Worm (Caenorhabditis elegans): ENCODE measurements around the gene C49H3.16.

Gene C49H3.16

DNA sequence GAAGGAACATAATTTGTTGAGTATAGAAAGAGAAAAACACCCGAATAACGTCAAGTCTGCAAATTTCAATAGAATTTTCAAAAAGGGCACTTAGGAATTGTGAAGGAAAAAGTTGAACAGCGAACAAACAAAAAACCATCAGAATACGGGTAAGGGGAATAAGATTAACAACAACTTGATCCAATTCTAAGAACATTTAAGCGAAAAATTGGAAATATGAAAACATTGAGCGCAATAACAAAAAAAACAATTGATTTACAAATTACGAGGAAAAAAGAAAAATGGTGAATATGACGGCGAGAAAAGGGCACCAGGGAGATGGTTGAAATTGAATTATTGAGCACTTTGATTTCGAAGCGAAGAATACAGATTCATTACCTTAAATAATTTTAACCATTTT, 3.3 kb upstream of the C49H3.16 start:
- TF ChIP-seq unc-39 (tag; optimal IDR thresholded peaks at IDR 0.05) (no peak), unc-62 (GFP tag; optimal IDR thresholded peaks at IDR 0.05) (no peak), nhr-76 (tag; optimal IDR thresholded peaks at IDR 0.05) (no peak), lin-13 (tag; optimal IDR thresholded peaks at IDR 0.05) (no peak), snpc-4 (tag; optimal IDR thresholded peaks at IDR 0.05) (no peak), nhr-28 (tag; optimal IDR thresholded peaks at IDR 0.05) (no peak), sptf-1 (tag; optimal IDR thresholded peaks at IDR 0.05) (no peak), hlh-1 (tag; optimal IDR thresholded peaks at IDR 0.05) (no peak), nhr-237 (tag; optimal IDR thresholded peaks at IDR 0.05) (no peak), ces-1 (GFP tag; optimal IDR thresholded peaks at IDR 0.05) (no peak), ham-2 (GFP tag; optimal IDR thresholded peaks at IDR 0.05) (no peak), mep-1 (tag; optimal IDR thresholded peaks at IDR 0.05) (no peak), cnd-1 (tag; optimal IDR thresholded peaks at IDR 0.05) (no peak), ceh-39 (tag; optimal IDR thresholded peaks at IDR 0.05) (no peak), mls-2 (tag; optimal IDR thresholded peaks at IDR 0.05) (no peak)

- TF ChIP-seq mab-5 (tag; optimal IDR thresholded peaks at IDR 0.05) (no peak), lin-13 (tag; optimal IDR thresholded peaks at IDR 0.05) (no peak), ztf-11 (tag; optimal IDR thresholded peaks at IDR 0.05) (no peak), ceh-43 (GFP tag; optimal IDR thresholded peaks at IDR 0.05) (no peak)
Observed at ce11 chrIV:7917881-7918280, 2.3 kb upstream of the C49H3.16 start.

DNA sequence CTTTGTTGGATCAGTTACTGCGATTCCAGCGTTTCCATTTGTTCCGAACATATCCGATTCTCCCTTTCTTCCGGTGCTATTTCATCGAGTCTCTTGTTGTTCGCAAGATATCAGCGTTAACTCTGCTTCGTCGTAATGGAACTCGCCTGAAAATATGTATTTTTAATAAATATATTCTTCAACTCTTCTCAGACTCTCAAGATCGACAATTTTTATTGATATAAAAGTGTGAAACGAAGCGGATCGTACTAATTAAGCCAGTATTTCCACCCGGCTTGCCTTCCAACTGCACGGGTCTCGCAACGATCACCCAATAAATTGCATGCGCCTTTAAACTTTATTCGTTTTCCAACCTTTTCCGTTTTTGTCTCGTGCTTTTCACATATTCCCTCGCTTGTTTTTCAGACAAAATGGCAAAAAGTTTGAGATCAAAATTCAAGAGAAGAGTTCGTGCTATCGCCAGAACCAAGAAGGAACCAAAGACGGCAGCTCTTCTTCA, 3.8 kb downstream of the C49H3.16 start, which contains the start of the genes xpo-3 and C49H3.3:
Gene xpo-3 (minus strand): TSS at position 51 of the 499 bp plus-strand sequence.
Gene C49H3.3 (plus strand): TSS at position 369 of the 499 bp plus-strand sequence.
- TF ChIP-seq mab-5 (tag; optimal IDR thresholded peaks at IDR 0.05): no peak
- TF ChIP-seq nhr-2 (tag; optimal IDR thresholded peaks at IDR 0.05): no peak
- no peak for TF ChIP-seq lin-32 (GFP tag; optimal IDR thresholded peaks at IDR 0.05)
- TF ChIP-seq ceh-83 (GFP tag; optimal IDR thresholded peaks at IDR 0.05): no peak
- peak; percentile 68 for TF ChIP-seq ces-1 (GFP tag; optimal IDR thresholded peaks at IDR 0.05)
- TF ChIP-seq nhr-76 (tag; optimal IDR thresholded peaks at IDR 0.05): no peak
- TF ChIP-seq ztf-11 (tag; optimal IDR thresholded peaks at IDR 0.05): no peak
- no peak for TF ChIP-seq sptf-1 (tag; optimal IDR thresholded peaks at IDR 0.05)
- TF ChIP-seq mls-2 (tag; optimal IDR thresholded peaks at IDR 0.05): no peak
- no peak for TF ChIP-seq unc-120 (tag; optimal IDR thresholded peaks at IDR 0.05; ENCODE audit: poor library complexity, severe bottlenecking)
- TF ChIP-seq ham-2 (GFP tag; optimal IDR thresholded peaks at IDR 0.05): peak; percentile 55
- no peak for TF ChIP-seq tbx-8 (GFP tag; optimal IDR thresholded peaks at IDR 0.05)
- no peak for TF ChIP-seq M03D4.4 (tag; optimal IDR thresholded peaks at IDR 0.05)
- TF ChIP-seq nhr-28 (tag; optimal IDR thresholded peaks at IDR 0.05): no peak
- TF ChIP-seq blmp-1 (tag; optimal IDR thresholded peaks at IDR 0.05): no peak
- no peak for TF ChIP-seq ceh-39 (tag; optimal IDR thresholded peaks at IDR 0.05)
- TF ChIP-seq lsy-2 (tag; optimal IDR thresholded peaks at IDR 0.05): peak; percentile 18
- TF ChIP-seq mep-1 (tag; optimal IDR thresholded peaks at IDR 0.05): peak; percentile 78
- no peak for TF ChIP-seq cnd-1 (tag; optimal IDR thresholded peaks at IDR 0.05)
- no peak for TF ChIP-seq ceh-43 (GFP tag; optimal IDR thresholded peaks at IDR 0.05)
- TF ChIP-seq lin-13 (tag; optimal IDR thresholded peaks at IDR 0.05): peak; percentile 11

DNA sequence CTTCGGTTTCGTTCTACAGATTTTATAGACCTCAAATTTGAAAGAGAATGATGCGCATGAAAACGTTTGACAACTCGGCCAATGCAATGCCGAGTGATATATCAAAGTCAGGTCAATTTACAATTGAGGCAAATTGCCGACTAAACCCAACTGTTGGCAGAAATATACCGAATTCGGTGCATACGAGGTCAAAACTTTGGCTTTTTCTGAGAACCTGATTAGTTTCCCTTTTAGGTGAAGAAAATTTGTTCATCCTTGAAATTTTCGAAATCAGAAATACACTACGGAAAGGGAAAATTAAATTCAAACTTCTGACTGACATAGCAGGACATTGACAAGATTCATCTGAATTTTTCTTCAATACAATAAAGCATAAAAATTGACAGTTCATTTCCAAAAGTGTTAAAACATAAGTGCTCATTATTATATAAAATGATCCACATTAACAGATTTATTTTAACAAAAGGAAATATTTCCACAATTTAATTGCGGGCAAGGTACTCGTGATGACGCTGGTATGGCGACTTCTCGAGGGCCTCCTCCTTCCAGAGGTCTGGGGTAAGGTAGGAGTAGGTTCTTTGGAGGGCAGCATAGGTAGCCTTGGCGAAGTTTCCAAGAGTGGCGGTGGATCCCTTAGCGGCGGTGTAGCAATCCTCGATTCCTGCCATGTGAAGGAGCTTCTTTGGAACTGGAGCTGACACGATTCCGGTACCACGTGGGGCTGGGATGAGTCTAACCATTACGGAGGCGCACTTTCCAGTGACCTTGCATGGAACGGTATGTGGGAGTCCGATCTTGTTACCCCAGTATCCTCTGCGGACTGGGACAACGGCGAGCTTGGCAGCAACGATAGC, 5.0 kb downstream of the C49H3.16 start:
- TF ChIP-seq M03D4.4 (tag; optimal IDR thresholded peaks at IDR 0.05) (no peak), ceh-83 (GFP tag; optimal IDR thresholded peaks at IDR 0.05) (no peak), nhr-237 (tag; optimal IDR thresholded peaks at IDR 0.05) (no peak), unc-120 (tag; optimal IDR thresholded peaks at IDR 0.05; ENCODE audit: poor library complexity, severe bottlenecking) (no peak)

- TF ChIP-seq unc-120 (tag; optimal IDR thresholded peaks at IDR 0.05; ENCODE audit: poor library complexity, severe bottlenecking) (peak; percentile 9), hlh-1 (tag; optimal IDR thresholded peaks at IDR 0.05) (peak; percentile 30), lin-13 (tag; optimal IDR thresholded peaks at IDR 0.05) (no peak), mep-1 (tag; optimal IDR thresholded peaks at IDR 0.05) (peak; percentile 31), sptf-1 (tag; optimal IDR thresholded peaks at IDR 0.05) (no peak), lsy-2 (tag; optimal IDR thresholded peaks at IDR 0.05) (peak; percentile 64)
Observed at ce11 chrIV:7926102-7926840, 6.0 kb downstream of the C49H3.16 start, which contains the start of gene rps-2. Gene rps-2, minus strand, starts transcription at chrIV:7926391.
